Worm (Caenorhabditis elegans): ENCODE measurements around the gene W02F12.8.
"Not testable (repeated sequence)": the region's sequence is repeated elsewhere in the genome, so short reads cannot be mapped to it uniquely, and the experiment has no call there.

W02F12.8 gene

DNA sequence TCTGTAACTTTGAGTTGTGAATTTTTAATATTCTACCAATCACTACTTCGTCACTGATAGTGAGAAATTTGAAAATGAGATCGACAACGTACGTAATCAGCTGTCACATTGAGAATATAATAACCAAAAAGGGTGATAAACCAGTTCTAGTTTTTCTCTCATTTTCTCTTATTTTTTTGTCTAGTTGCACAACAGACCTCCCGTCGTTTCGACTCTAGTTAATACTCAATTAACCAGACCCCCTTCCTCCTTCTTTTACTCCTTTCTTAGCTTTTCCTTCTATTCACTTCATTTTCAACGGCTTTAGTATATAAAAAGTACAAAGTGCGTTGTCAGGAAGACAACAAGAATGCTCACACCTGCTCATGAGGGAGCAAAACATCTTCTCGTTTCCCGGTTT lies 32.7 kb upstream of the W02F12.8 start, which contains the start of gene ZC487.1:
Gene ZC487.1 (plus strand): TSS at position 301 of the 400 bp plus-strand sequence.
- no peak for TF ChIP-seq arid-1 (GFP tag; conservative IDR thresholded peaks at IDR 0.05)
- TF ChIP-seq cey-2 (tag; optimal IDR thresholded peaks at IDR 0.05; ENCODE audit: borderline replicate concordance, insufficient read depth) = no peak
- no peak for TF ChIP-seq F37D6.2 (tag; optimal IDR thresholded peaks at IDR 0.05)
- TF ChIP-seq hif-1 (tag; optimal IDR thresholded peaks at IDR 0.05) = no peak
- no peak for TF ChIP-seq zfp-2 (tag; optimal IDR thresholded peaks at IDR 0.05)
- no peak for TF ChIP-seq dmd-8 (GFP tag; IDR thresholded peaks at IDR 0.05)
- no peak for TF ChIP-seq ces-1 (GFP tag; optimal IDR thresholded peaks at IDR 0.05)
- TF ChIP-seq daf-19 (GFP tag; conservative IDR thresholded peaks at IDR 0.05) = no peak
- TF ChIP-seq zfp-3 (GFP tag; conservative IDR thresholded peaks at IDR 0.05) = no peak
- TF ChIP-seq nhr-28 (tag; optimal IDR thresholded peaks at IDR 0.05) = no peak
- TF ChIP-seq madf-9 (GFP tag; conservative IDR thresholded peaks at IDR 0.05) = no peak
- TF ChIP-seq Y48G9A.11 (GFP tag; IDR thresholded peaks at IDR 0.05) = no peak
- TF ChIP-seq dmd-9 (GFP tag; IDR thresholded peaks at IDR 0.05) = no peak
- no peak for TF ChIP-seq ceh-82 (tag; optimal IDR thresholded peaks at IDR 0.05)
- no peak for TF ChIP-seq nhr-6 (tag; optimal IDR thresholded peaks at IDR 0.05)
- TF ChIP-seq ZK337.2 (GFP tag; IDR thresholded peaks at IDR 0.05) = no peak

ce11 chrV:6726279-6726678 lies 31.7 kb upstream of the W02F12.8 start:
- no peak for TF ChIP-seq ZK337.2 (GFP tag; IDR thresholded peaks at IDR 0.05)
- TF ChIP-seq nhr-77 (tag; optimal IDR thresholded peaks at IDR 0.05) = no peak
- TF ChIP-seq skn-1 (tag; optimal IDR thresholded peaks at IDR 0.05) = no peak
- TF ChIP-seq lim-7 (GFP tag; IDR thresholded peaks at IDR 0.05) = no peak

- TF ChIP-seq ceh-62 (tag; optimal IDR thresholded peaks at IDR 0.05) (no peak), aha-1 (tag) (peak; percentile 2)
These were observed 27.8 kb upstream of the W02F12.8 start, which contains the start of gene ZC487.2 for ce11 chrV:6722378-6722777. TSS of gene ZC487.2 (minus strand) at chrV:6722478.

ce11 chrV:6718232-6718631 lies 23.7 kb upstream of the W02F12.8 start, which contains the start of gene srg-30:
TSS of gene srg-30 (minus strand) at chrV:6718332.
- no peak for TF ChIP-seq dmd-9 (GFP tag; IDR thresholded peaks at IDR 0.05)
- TF ChIP-seq ceh-44 (GFP tag; IDR thresholded peaks at IDR 0.05) = no peak
- TF ChIP-seq zip-11 (GFP tag; IDR thresholded peaks at IDR 0.05) = no peak
- peak in 1 of 2 experiments; percentile 19 for TF ChIP-seq unc-62 (GFP tag; optimal IDR thresholded peaks at IDR 0.05 in 1 of 2)
- TF ChIP-seq unc-62 (tag; optimal IDR thresholded peaks at IDR 0.05) = no peak

- TF ChIP-seq Y48G9A.11 (GFP tag; IDR thresholded peaks at IDR 0.05) = peak; percentile 95
These were observed 20.3 kb upstream of the W02F12.8 start for ce11 chrV:6714858-6715257.

- peak; percentile 72; the same call in 1 of the 2 replicates for TF ChIP-seq F26F4.8 (GFP tag; conservative IDR thresholded peaks at IDR 0.05)
- TF ChIP-seq Y48G9A.11 (GFP tag; IDR thresholded peaks at IDR 0.05) = peak; percentile 89
- peak; percentile 48; the same call in 1 of the 2 replicates for TF ChIP-seq dmd-8 (GFP tag; IDR thresholded peaks at IDR 0.05)
- TF ChIP-seq pha-4 (GFP tag; IDR thresholded peaks at IDR 0.05) = 0 out of 2 replicates have a peak, but pooled peaks have one; percentile 15
- TF ChIP-seq pha-4 (tag; optimal IDR thresholded peaks at IDR 0.05) = not testable (repeated sequence)
- TF ChIP-seq arid-1 (GFP tag; conservative IDR thresholded peaks at IDR 0.05) = peak; percentile 51
These were observed 16.5 kb upstream of the W02F12.8 start for ce11 chrV:6711071-6711470.

DNA sequence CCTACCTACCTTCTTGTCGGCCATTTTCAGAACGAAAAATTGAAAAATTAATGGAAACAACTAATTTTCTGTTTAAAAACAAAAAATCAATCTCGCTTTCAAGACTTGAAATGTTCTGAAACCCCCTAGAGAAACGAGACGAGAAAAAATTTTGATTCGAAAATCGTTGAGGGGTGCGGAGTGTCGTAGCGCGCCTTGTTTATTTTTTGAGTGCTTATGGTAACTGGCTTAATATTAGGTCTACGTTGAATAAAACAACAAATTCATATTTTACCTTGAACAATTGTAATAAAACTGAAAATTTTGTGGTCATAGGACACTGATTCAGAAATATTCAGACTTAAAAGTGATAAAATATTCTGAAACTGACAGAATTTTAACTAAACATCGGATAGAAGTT lies 15.9 kb upstream of the W02F12.8 start, which contains the start of gene sna-1:
Gene sna-1 (minus strand): TSS at position 218 of the 400 bp plus-strand sequence.
- TF ChIP-seq ceh-44 (GFP tag; IDR thresholded peaks at IDR 0.05) (no peak), T20F7.1 (GFP tag; optimal IDR thresholded peaks at IDR 0.05) (peak; percentile 92), Y48G9A.11 (GFP tag; IDR thresholded peaks at IDR 0.05) (peak; percentile 89)
